Fruit fly (Drosophila melanogaster): ENCODE results near the gene GckIII.

DNA sequence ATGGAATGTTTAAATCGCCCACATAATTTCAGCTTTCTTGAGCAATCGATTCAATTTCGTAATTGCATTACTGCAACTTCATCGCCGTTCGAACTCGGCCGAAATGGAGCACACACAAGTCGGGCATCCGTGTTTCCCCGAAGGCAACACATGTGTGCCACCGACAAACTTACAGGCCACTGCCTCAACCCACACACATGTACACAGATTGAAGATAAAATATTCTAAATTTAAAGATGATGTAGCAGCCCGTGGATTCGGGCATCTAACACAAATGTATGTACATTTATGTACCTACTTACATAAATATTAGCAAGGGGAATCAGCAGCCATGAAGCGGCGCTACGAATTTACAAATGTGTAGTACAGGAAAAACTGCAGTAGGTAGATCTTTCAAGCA, 19.2 kb upstream of the GckIII start:
- TF ChIP-seq CG9705 (GFP tag; optimal IDR thresholded peaks at IDR 0.05) (no peak), Dfd (GFP tag; optimal IDR thresholded peaks at IDR 0.05) (no peak), fru (GFP tag; optimal IDR thresholded peaks at IDR 0.05) (no peak), lola (GFP tag; optimal IDR thresholded peaks at IDR 0.05) (no peak), Abd-B (GFP tag; optimal IDR thresholded peaks at IDR 0.05) (no peak), tai (GFP tag; optimal IDR thresholded peaks at IDR 0.05) (no peak), psq (GFP tag; optimal IDR thresholded peaks at IDR 0.05) (no peak), OdsH (GFP tag; optimal IDR thresholded peaks at IDR 0.05) (no peak), Sp1 (GFP tag; optimal IDR thresholded peaks at IDR 0.05) (no peak)

Measured in whole organism, wandering third instar larva.